Fruit fly (Drosophila melanogaster): ENCODE results near the gene Zcchc7.

- no peak for TF ChIP-seq Myc (optimal IDR thresholded peaks at IDR 0.05)
- no peak for TF ChIP-seq Sin3A (optimal IDR thresholded peaks at IDR 0.05)
- no peak for TF ChIP-seq psq (optimal IDR thresholded peaks at IDR 0.05)
- TF ChIP-seq h (optimal IDR thresholded peaks at IDR 0.05), result no peak
- TF ChIP-seq insv (optimal IDR thresholded peaks at IDR 0.05), result no peak
These were observed 20.1 kb downstream of the Zcchc7 start, which contains the start of gene Lmpt for dm6 chr3L:16865123-16865831.

All from Kc167 (cell line).